Worm (Caenorhabditis elegans): ENCODE measurements around the gene trpp-3.

DNA sequence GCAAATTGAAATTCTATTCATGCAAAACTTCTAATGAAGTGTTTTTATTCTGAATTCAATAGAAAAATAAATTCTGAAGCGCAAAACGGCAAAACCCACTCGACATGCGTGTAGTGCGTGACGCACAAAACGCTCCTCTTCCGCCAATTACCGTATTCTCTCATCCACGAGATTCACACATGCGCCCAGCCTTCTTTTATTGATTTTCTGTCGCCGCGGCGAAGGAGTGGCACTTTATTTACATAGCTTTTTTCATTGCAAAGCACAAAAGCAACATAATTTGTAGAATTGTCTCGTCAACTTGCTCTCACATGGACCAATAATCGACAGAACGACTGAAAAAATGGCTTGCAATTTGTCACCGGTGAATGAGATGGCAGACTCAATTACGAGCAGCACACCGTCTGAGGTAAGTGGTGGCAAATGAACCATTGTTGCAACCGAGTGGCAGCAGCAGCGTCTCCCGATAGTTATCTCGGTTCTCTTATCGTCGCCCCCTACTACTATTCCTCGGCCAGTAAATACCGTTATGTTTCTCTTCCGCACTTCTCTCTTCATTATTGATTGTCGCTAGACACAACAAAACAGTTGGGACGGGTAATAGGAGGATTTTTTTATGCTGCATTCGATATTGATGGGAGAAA lies 20.8 kb downstream of the trpp-3 start, which contains the start of gene unc-16:
- TF ChIP-seq lag-1 (GFP tag; IDR thresholded peaks at IDR 0.05) (no peak), rcor-1 (GFP tag; IDR thresholded peaks at IDR 0.05) (peak; percentile 35; the same call in 1 of the 2 replicates), C06A6.2 (GFP tag; conservative IDR thresholded peaks at IDR 0.05) (0 out of 2 replicates have a peak, but pooled peaks have one; percentile 31), dpl-1 (GFP tag; optimal IDR thresholded peaks at IDR 0.05) (peak; percentile 34), ceh-91 (GFP tag; IDR thresholded peaks at IDR 0.05) (no peak), pha-4 (tag; optimal IDR thresholded peaks at IDR 0.05) (no peak)

All from whole organism, young adult.